Worm (Caenorhabditis elegans): ENCODE results near the gene acp-5.
A peak's percentile ranks its signal among the peaks of the same experiment; 100 is the strongest.

acp-5 gene

DNA sequence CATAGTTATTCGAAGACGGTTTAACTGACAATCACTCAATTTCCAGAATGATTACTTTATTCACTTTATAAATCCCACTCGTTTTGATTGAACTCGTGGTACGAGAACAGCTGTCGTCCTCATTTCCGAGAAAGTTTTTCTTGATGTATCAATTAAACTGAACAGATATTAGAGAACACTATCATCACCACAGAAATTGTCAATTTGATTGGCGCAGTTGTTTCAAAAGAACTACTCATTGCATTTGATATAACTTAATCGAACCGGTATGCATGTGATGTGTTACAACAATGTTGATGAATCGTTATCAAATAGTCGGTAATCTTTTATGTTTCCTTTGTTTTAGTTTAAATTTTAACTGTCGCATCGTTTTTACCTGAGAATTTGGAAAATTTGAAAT is 7.8 kb downstream of the acp-5 start:
- no peak for TF ChIP-seq flt-1 (GFP tag; IDR thresholded peaks at IDR 0.05)
- no peak for TF ChIP-seq ama-1 (optimal IDR thresholded peaks at IDR 0.05)
- no peak for TF ChIP-seq hmg-4 (GFP tag; optimal IDR thresholded peaks at IDR 0.05)

DNA sequence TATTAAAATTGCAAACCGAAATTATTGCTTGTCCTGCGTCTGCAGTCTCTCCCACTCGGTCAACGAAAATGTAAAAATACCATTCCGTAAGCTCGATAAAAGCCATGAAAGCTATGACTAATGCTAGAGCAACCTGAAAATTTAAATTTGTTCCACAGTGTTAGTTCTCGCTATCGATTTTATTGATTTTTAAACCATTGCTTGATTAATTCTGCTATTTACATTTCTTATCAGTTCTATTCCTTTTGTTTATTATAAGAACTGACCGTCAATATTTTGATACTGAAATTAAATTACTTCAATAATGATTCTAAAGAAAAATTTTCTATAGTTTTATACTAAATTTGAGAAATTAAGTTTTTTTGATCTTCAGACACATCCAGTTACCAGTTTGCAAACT is 9.9 kb downstream of the acp-5 start:
- TF ChIP-seq pes-1 (GFP tag; IDR thresholded peaks at IDR 0.05) (no peak), sea-1 (GFP tag; conservative IDR thresholded peaks at IDR 0.05) (no peak), B0310.2 (tag; optimal IDR thresholded peaks at IDR 0.05) (no peak), ama-1 (optimal IDR thresholded peaks at IDR 0.05) (no peak), aly-1 (tag; optimal IDR thresholded peaks at IDR 0.05) (no peak), ceh-13 (GFP tag; optimal IDR thresholded peaks at IDR 0.05) (no peak), tbx-11 (GFP tag; IDR thresholded peaks at IDR 0.05) (no peak), F13C5.2 (tag; optimal IDR thresholded peaks at IDR 0.05) (no peak), tbx-37 (GFP tag; conservative IDR thresholded peaks at IDR 0.05) (no peak), tra-4 (tag; optimal IDR thresholded peaks at IDR 0.05) (no peak)

DNA sequence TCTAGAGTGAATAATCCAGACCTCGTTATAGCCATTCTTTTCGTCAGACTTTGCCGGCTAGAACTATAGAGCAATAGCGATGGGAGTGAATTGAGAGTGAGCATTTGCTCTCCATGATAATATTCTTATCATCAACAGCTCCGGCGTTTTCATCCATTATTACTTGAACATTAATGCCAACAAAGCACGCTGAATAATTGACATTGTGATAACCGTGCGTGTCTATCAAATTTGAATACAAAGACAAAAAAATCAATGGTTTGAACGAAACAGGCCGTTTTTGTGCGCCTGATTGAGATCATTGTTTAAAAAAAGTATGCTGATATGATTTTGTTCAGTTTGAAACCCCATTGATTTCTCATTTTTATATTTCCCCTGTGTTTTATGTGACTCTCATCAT is 10.4 kb downstream of the acp-5 start, which contains the start of gene dct-11:
Gene dct-11, minus strand, starts transcription at position 136 of the 400 bp plus-strand sequence.
- TF ChIP-seq tbx-37 (GFP tag; conservative IDR thresholded peaks at IDR 0.05) (no peak), hmbx-1 (tag; optimal IDR thresholded peaks at IDR 0.05) (no peak), tra-4 (tag; optimal IDR thresholded peaks at IDR 0.05) (no peak), B0310.2 (tag; optimal IDR thresholded peaks at IDR 0.05) (no peak), hmg-4 (GFP tag; optimal IDR thresholded peaks at IDR 0.05) (no peak), F13C5.2 (tag; optimal IDR thresholded peaks at IDR 0.05) (no peak), ets-7 (tag; optimal IDR thresholded peaks at IDR 0.05) (no peak)

DNA sequence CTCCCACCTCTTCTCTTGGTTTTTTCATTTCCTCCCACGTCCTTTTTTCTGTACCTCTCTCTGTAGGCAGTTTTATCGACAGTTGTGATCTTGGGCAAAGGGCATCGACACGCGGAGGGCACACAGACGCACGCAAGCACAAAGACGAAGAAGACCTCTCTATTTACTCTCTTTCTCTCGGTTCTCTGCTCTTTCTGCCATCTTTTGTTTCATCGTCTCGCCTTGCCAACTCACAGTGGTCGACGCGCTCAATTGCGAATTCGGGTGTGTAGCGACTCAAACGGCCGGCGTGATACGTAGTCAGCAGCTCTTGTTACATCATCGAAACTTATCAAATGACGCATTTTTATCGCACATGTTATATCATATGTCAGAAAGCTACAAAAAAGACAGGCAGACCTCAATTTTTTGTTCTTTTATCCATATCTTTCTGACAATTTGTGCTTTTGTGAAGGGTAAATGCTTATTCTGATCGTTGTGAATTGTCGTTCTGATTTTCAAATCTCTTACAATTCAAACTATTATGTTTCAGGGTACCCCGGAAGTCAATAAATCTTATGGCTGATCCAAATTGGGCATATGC is 11.9 kb downstream of the acp-5 start, which contains the start of gene puf-9:
Gene puf-9, plus strand, starts transcription at position 533 of the 583 bp plus-strand sequence.
- TF ChIP-seq flt-1 (GFP tag; IDR thresholded peaks at IDR 0.05), result peak; percentile 58
- TF ChIP-seq tra-4 (tag; optimal IDR thresholded peaks at IDR 0.05), result no peak
- TF ChIP-seq F13C5.2 (tag; optimal IDR thresholded peaks at IDR 0.05), result peak; percentile 89
- no peak for TF ChIP-seq ets-7 (tag; optimal IDR thresholded peaks at IDR 0.05)
- TF ChIP-seq ama-1 (optimal IDR thresholded peaks at IDR 0.05), result no peak
- no peak for TF ChIP-seq tbx-11 (GFP tag; IDR thresholded peaks at IDR 0.05)
- TF ChIP-seq sea-1 (GFP tag; conservative IDR thresholded peaks at IDR 0.05), result no peak
- TF ChIP-seq pes-1 (GFP tag; IDR thresholded peaks at IDR 0.05), result no peak
- no peak for TF ChIP-seq ceh-13 (GFP tag; optimal IDR thresholded peaks at IDR 0.05)
- peak; percentile 24 for TF ChIP-seq B0310.2 (tag; optimal IDR thresholded peaks at IDR 0.05)
- TF ChIP-seq hnd-1 (tag; optimal IDR thresholded peaks at IDR 0.05), result no peak
- no peak for TF ChIP-seq tbx-37 (GFP tag; conservative IDR thresholded peaks at IDR 0.05)
- TF ChIP-seq scrt-1 (GFP tag; IDR thresholded peaks at IDR 0.05), result peak; percentile 60; the same call in 1 of the 2 replicates
- TF ChIP-seq aly-1 (tag; optimal IDR thresholded peaks at IDR 0.05), result peak; percentile 34
- no peak for TF ChIP-seq hmbx-1 (tag; optimal IDR thresholded peaks at IDR 0.05)
- TF ChIP-seq ceh-36 (tag; optimal IDR thresholded peaks at IDR 0.05), result no peak
- peak; percentile 84 for TF ChIP-seq hmg-4 (GFP tag; optimal IDR thresholded peaks at IDR 0.05)

DNA sequence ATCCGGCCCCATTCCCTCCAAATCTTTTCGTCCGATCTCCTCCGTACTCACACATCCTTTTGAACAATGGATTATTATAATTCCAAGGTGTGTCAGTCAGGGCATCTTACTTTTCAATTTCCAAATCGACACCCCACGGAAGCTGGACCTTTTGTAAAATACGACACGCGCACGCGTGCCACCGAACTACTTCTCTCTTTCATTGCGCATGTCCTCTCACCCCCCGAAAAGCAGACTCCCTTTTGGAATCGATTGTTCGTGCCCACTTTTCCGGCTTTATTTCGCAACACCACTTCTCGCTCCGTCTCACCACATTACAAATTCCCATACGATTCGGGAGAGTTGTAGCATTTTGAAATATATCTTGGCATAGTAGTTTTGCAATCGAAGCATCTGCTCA is 18.0 kb downstream of the acp-5 start:
- TF ChIP-seq sea-1 (GFP tag; conservative IDR thresholded peaks at IDR 0.05) (no peak), hmbx-1 (tag; optimal IDR thresholded peaks at IDR 0.05) (no peak)

DNA sequence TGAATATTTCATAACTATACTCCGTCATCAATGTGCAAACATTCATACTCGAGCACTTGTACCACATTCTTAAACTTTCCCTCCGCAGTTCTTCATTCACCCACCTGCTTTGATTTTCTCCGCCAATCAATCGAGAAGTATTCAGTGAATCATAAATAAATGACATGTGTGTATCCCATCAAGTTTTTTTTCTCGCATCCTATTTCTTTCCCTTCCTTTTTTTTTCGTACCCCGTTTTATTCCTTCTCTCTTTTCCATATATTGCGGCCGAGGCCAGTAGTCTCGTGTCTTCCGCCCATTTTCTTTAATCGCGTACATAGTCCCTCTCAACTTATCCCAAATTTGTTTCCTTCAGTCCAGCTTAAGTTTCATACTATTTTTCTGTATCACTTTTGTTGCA is 19.5 kb downstream of the acp-5 start, which contains the start of gene atat-2:
Gene atat-2, plus strand, starts transcription at position 398 of the 400 bp plus-strand sequence.
- TF ChIP-seq tbx-37 (GFP tag; conservative IDR thresholded peaks at IDR 0.05) (no peak), flt-1 (GFP tag; IDR thresholded peaks at IDR 0.05) (no peak), scrt-1 (GFP tag; IDR thresholded peaks at IDR 0.05) (no peak), F13C5.2 (tag; optimal IDR thresholded peaks at IDR 0.05) (no peak)

DNA sequence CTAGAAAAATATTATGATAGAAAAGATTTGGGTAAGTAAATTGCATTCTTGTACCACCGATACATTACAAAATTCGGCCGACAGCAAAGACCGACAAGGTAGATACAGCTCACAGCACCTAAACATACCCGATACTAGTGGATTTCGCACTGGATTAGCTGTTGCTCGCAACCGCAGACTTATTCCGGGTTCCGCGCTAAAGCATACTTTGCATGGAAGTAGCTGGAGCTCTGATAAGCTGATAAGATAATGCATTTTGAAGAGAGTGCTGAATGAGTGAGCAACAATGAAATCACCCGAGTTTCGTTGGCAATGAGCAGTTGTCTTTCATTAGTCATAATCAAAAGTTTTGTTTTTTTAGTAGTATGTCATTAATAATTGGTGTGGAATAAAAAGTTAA is 21.2 kb downstream of the acp-5 start:
- no peak for TF ChIP-seq F13C5.2 (tag; optimal IDR thresholded peaks at IDR 0.05)
- TF ChIP-seq sea-1 (GFP tag; conservative IDR thresholded peaks at IDR 0.05), result no peak
- no peak for TF ChIP-seq aly-1 (tag; optimal IDR thresholded peaks at IDR 0.05)
- no peak for TF ChIP-seq ceh-13 (GFP tag; optimal IDR thresholded peaks at IDR 0.05)

DNA sequence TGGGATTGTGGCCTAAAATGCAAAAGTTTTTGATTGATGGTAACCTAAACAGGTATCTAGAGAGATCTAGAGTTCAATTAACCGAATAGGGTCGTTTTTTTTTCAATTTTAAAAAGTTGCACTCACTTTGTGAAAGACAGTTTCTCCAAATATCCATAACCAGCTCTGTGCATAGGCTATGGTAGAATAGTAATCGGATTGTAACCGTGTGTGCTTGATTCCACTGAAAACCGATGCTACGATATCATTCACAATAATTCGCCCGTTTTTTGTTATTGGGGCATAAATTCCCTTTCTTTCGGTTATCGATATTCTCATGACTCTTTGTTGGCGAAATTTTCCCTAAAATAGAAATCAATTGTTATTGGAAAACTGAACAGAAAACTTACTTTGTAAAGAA is 22.9 kb downstream of the acp-5 start:
- TF ChIP-seq ama-1 (optimal IDR thresholded peaks at IDR 0.05) (no peak), scrt-1 (GFP tag; IDR thresholded peaks at IDR 0.05) (no peak), pes-1 (GFP tag; IDR thresholded peaks at IDR 0.05) (no peak), aly-1 (tag; optimal IDR thresholded peaks at IDR 0.05) (no peak), ceh-36 (tag; optimal IDR thresholded peaks at IDR 0.05) (no peak), ets-7 (tag; optimal IDR thresholded peaks at IDR 0.05) (no peak), tbx-37 (GFP tag; conservative IDR thresholded peaks at IDR 0.05) (no peak), hmg-4 (GFP tag; optimal IDR thresholded peaks at IDR 0.05) (no peak), B0310.2 (tag; optimal IDR thresholded peaks at IDR 0.05) (no peak)

DNA sequence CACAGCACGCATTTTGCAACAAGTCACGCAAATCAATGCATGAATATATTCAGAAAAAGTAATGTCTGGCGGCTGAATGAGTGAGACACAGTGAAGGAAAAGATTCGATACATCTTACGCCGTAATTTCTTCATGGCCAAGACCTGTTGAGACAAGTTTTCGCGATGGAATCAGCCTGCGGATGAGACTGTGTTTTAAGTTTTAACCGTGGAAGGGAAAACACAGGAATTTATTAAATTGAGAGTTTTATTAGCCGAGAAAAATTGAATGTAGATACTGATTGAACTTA is 24.9 kb downstream of the acp-5 start, which contains the start of gene hog-1:
Gene hog-1, minus strand, starts transcription at position 101 of the 289 bp plus-strand sequence.
- no peak for TF ChIP-seq tbx-11 (GFP tag; IDR thresholded peaks at IDR 0.05)
- TF ChIP-seq flt-1 (GFP tag; IDR thresholded peaks at IDR 0.05), result no peak
- no peak for TF ChIP-seq hmg-4 (GFP tag; optimal IDR thresholded peaks at IDR 0.05)
- TF ChIP-seq ceh-36 (tag; optimal IDR thresholded peaks at IDR 0.05), result no peak
- TF ChIP-seq aly-1 (tag; optimal IDR thresholded peaks at IDR 0.05), result no peak

All from whole organism, early embryonic.